Fruit fly (Drosophila melanogaster) whole organism, embryonic: ENCODE results near the gene Mst89B.

Experiments
- Bgb ChIP-seq: fragments of 200-800 bp; sonication (Bioruptor generic); IDR thresholded peaks from 2 replicates; pipeline ENCODE4 v1.3.6; 2022; ENCODE audit warnings: missing biosample characterization, missing genetic modification characterization; ENCODE audit not compliant: partially characterized antibody
- CG11093 ChIP-seq: fragments of 200-800 bp; sonication (Bioruptor generic); IDR thresholded peaks from 3 replicates; pipeline ENCODE4 v1.3.6; 2022; ENCODE audit warnings: missing biosample characterization, missing genetic modification characterization
- CG12659 ChIP-seq: fragments of 200-800 bp; sonication (Bioruptor generic); optimal IDR thresholded peaks from 3 replicates; lab custom pipeline; 2017; ENCODE audit warnings: mild to moderate bottlenecking, missing biosample characterization, missing genetic modification reagents, missing genetic modification characterization
- CG12942 ChIP-seq: fragments of 200-800 bp; sonication (Bioruptor generic); optimal IDR thresholded peaks from 3 replicates; lab custom pipeline; 2016; ENCODE audit warnings: missing biosample characterization, missing genetic modification characterization
- CG13287 ChIP-seq: fragments of 200-800 bp; sonication (Bioruptor generic); IDR thresholded peaks from 2 replicates; pipeline ENCODE4 v1.3.6; 2022; ENCODE audit warnings: missing biosample characterization, missing genetic modification characterization; ENCODE audit not compliant: partially characterized antibody
- CG15269 ChIP-seq: fragments of 200-800 bp; sonication (Bioruptor generic); optimal IDR thresholded peaks from 2 replicates; lab custom pipeline; 2018; ENCODE audit warnings: missing biosample characterization, mild to moderate bottlenecking, missing genetic modification characterization, moderate library complexity
- CG1647 ChIP-seq: fragments of 200-800 bp; sonication (Bioruptor generic); optimal IDR thresholded peaks from 3 replicates; lab custom pipeline; 2016; ENCODE audit warnings: missing biosample characterization, missing genetic modification characterization
- CG16779 ChIP-seq: fragments of 200-800 bp; sonication (Bioruptor generic); IDR thresholded peaks from 2 replicates; pipeline ENCODE4 v1.3.6; 2022; ENCODE audit warnings: missing biosample characterization, missing genetic modification characterization
- CG17186 ChIP-seq: fragments of 200-800 bp; sonication (Bioruptor generic); optimal IDR thresholded peaks from 3 replicates; lab custom pipeline; 2017; ENCODE audit warnings: missing biosample characterization, missing genetic modification reagents, missing genetic modification characterization
- CG17328 ChIP-seq: fragments of 200-800 bp; sonication (Bioruptor generic); IDR thresholded peaks from 2 replicates; pipeline ENCODE4 v1.3.6; 2022; ENCODE audit warnings: missing biosample characterization, missing genetic modification characterization
- CG17568 ChIP-seq: fragments of 200-800 bp; sonication (Bioruptor generic); optimal IDR thresholded peaks from 2 replicates; lab custom pipeline; 2018; ENCODE audit warnings: missing biosample characterization, mild to moderate bottlenecking, missing genetic modification characterization, moderate library complexity
- CG18011 ChIP-seq: fragments of 200-800 bp; sonication (Bioruptor generic); optimal IDR thresholded peaks from 2 replicates; lab custom pipeline; 2017; ENCODE audit warnings: missing biosample characterization, missing genetic modification characterization, mild to moderate bottlenecking, moderate library complexity, missing genotype
- CG31365 ChIP-seq: fragments of 200-800 bp; sonication (Bioruptor generic); optimal IDR thresholded peaks from 2 replicates; lab custom pipeline; 2018; ENCODE audit warnings: missing biosample characterization, mild to moderate bottlenecking, missing genetic modification characterization
- CG3163 ChIP-seq: fragments of 200-800 bp; sonication (Bioruptor generic); optimal IDR thresholded peaks from 3 replicates; lab custom pipeline; 2016; ENCODE audit warnings: missing biosample characterization, missing genetic modification characterization
- CG32532 ChIP-seq: fragments of 200-800 bp; sonication (Bioruptor generic); IDR thresholded peaks from 2 replicates; pipeline ENCODE4 v1.3.6; 2022; ENCODE audit warnings: missing biosample characterization, missing genetic modification characterization
- CG3281 ChIP-seq: fragments of 200-800 bp; sonication (Bioruptor generic); optimal IDR thresholded peaks from 3 replicates; lab custom pipeline; 2017; ENCODE audit warnings: missing biosample characterization, mild to moderate bottlenecking, missing genetic modification characterization
- CG3995 ChIP-seq: fragments of 200-800 bp; sonication (Bioruptor generic); optimal IDR thresholded peaks from 3 replicates; lab custom pipeline; 2016; ENCODE audit warnings: missing biosample characterization, missing genetic modification characterization
- CG4282 ChIP-seq: fragments of 200-800 bp; sonication (Bioruptor generic); optimal IDR thresholded peaks from 2 replicates; lab custom pipeline; 2016; ENCODE audit warnings: missing biosample characterization, missing genetic modification characterization
- CG4820 ChIP-seq: fragments of 200-800 bp; sonication (Bioruptor generic); optimal IDR thresholded peaks from 3 replicates; lab custom pipeline; 2016; ENCODE audit warnings: missing biosample characterization, missing genetic modification characterization
- CG6765 ChIP-seq: fragments of 200-800 bp; sonication (Bioruptor generic); optimal IDR thresholded peaks from 3 replicates; lab custom pipeline; 2017; ENCODE audit warnings: missing biosample characterization, mild to moderate bottlenecking, missing genetic modification characterization
- CG8388 ChIP-seq: fragments of 200-800 bp; sonication (Bioruptor generic); optimal IDR thresholded peaks from 2 replicates; lab custom pipeline; 2019; ENCODE audit warnings: missing biosample characterization, mild to moderate bottlenecking, missing genetic modification characterization, moderate library complexity
- Chrac-16 ChIP-seq: fragments of 200-800 bp; sonication (Bioruptor generic); optimal IDR thresholded peaks from 3 replicates; lab custom pipeline; 2016; ENCODE audit warnings: missing biosample characterization, missing genetic modification characterization
- D19B ChIP-seq: fragments of 200-800 bp; sonication (Bioruptor generic); optimal IDR thresholded peaks from 2 replicates; lab custom pipeline; 2017; ENCODE audit warnings: missing biosample characterization, mild to moderate bottlenecking, missing genetic modification characterization
- ERR ChIP-seq: fragments of 200-800 bp; sonication (Bioruptor generic); optimal IDR thresholded peaks from 2 replicates; lab custom pipeline; 2016; ENCODE audit warnings: missing biosample characterization, missing genetic modification characterization
- Ets65A ChIP-seq: fragments of 200-800 bp; sonication (Bioruptor generic); peaks from one replicate; lab custom pipeline; 2016; ENCODE audit warnings: missing biosample characterization, missing genetic modification characterization
- H15 ChIP-seq: fragments of 200-800 bp; sonication (Bioruptor generic); IDR thresholded peaks from 3 replicates; pipeline ENCODE4 v1.3.6; 2022; ENCODE audit warnings: missing biosample characterization, missing genetic modification characterization
- HHEX ChIP-seq: fragments of 200-800 bp; sonication (Bioruptor generic); optimal IDR thresholded peaks from 3 replicates; lab custom pipeline; 2017; ENCODE audit warnings: missing biosample characterization, mild to moderate bottlenecking, missing genetic modification characterization, missing genetic modification reagents
- Hand ChIP-seq: fragments of 200-800 bp; sonication (Bioruptor generic); optimal IDR thresholded peaks from 2 replicates; lab custom pipeline; 2017; ENCODE audit warnings: mild to moderate bottlenecking, missing biosample characterization, missing genetic modification reagents, missing genetic modification characterization
- Hr39 ChIP-seq: fragments of >200 bp; optimal IDR thresholded peaks from 2 replicates; lab custom pipeline; 2017
- MBD-R2 ChIP-seq: fragments of 200-800 bp; sonication (Bioruptor generic); IDR thresholded peaks from 2 replicates; pipeline ENCODE4 v1.3.6; 2022; ENCODE audit warnings: missing biosample characterization, missing genetic modification characterization
- Med ChIP-seq: fragments of 200-800 bp; sonication (Bioruptor generic); peaks from one replicate; lab custom pipeline; 2016; ENCODE audit warnings: missing biosample characterization, missing genetic modification characterization, mild to moderate bottlenecking, inconsistent platforms, moderate library complexity
- NC2α ChIP-seq: fragments of 200-800 bp; sonication (Bioruptor generic); optimal IDR thresholded peaks from 2 replicates; lab custom pipeline; 2016; ENCODE audit warnings: missing biosample characterization, missing genetic modification characterization
- Nf-YA ChIP-seq: fragments of 200-800 bp; sonication (Bioruptor generic); IDR thresholded peaks from 2 replicates; pipeline ENCODE4 v1.3.6; 2022; ENCODE audit warnings: missing biosample characterization, missing genetic modification characterization
- PHDP ChIP-seq: fragments of 200-800 bp; sonication (Bioruptor generic); optimal IDR thresholded peaks from 3 replicates; lab custom pipeline; 2018; ENCODE audit warnings: missing biosample characterization, mild to moderate bottlenecking, missing genetic modification characterization, moderate library complexity
- TFAM ChIP-seq: fragments of 200-800 bp; sonication (Bioruptor generic); optimal IDR thresholded peaks from 2 replicates; lab custom pipeline; 2017; ENCODE audit warnings: missing biosample characterization, missing genetic modification characterization, inconsistent platforms
- Vsx1 ChIP-seq: fragments of 200-800 bp; sonication (Bioruptor generic); optimal IDR thresholded peaks from 2 replicates; lab custom pipeline; 2017; ENCODE audit warnings: missing biosample characterization, mild to moderate bottlenecking, missing genetic modification characterization, missing genetic modification reagents
- YL-1 ChIP-seq: fragments of 200-800 bp; sonication (Bioruptor generic); optimal IDR thresholded peaks from 3 replicates; lab custom pipeline; 2017; ENCODE audit warnings: missing biosample characterization, mild to moderate bottlenecking, missing genetic modification characterization
- aop ChIP-seq: fragments of 200-800 bp; sonication (Bioruptor generic); IDR thresholded peaks from 2 replicates; pipeline ENCODE4 v1.3.6; 2022; ENCODE audit warnings: missing biosample characterization, missing genetic modification characterization
- az2 ChIP-seq: fragments of 200-800 bp; sonication (Bioruptor generic); optimal IDR thresholded peaks from 3 replicates; lab custom pipeline; 2016; ENCODE audit warnings: missing biosample characterization, missing genetic modification characterization
- bowl ChIP-seq: fragments of 200-800 bp; sonication (Bioruptor generic); IDR thresholded peaks from 2 replicates; pipeline ENCODE4 v1.3.6; 2022; ENCODE audit warnings: missing biosample characterization, missing genetic modification characterization
- chinmo ChIP-seq: fragments of 200-800 bp; sonication (Bioruptor generic); IDR thresholded peaks from 4 replicates; pipeline ENCODE4 v1.3.6; 2022; ENCODE audit warnings: missing biosample characterization, missing genetic modification characterization; ENCODE audit not compliant: partially characterized antibody
- eve ChIP-seq, 2 experiments: fragments of >200 bp; optimal IDR thresholded peaks; 2 replicates each; lab custom pipeline; 2017; ENCODE audit warnings: missing biosample characterization in 2 of 2, missing genetic modification characterization in 2 of 2
- ken ChIP-seq: fragments of 200-800 bp; sonication (Bioruptor generic); IDR thresholded peaks from 3 replicates; pipeline ENCODE4 v1.3.6; 2022; ENCODE audit warnings: missing biosample characterization, missing genetic modification characterization
- klu ChIP-seq: fragments of 200-800 bp; sonication (Bioruptor generic); IDR thresholded peaks from 2 replicates; pipeline ENCODE4 v1.3.6; 2022; ENCODE audit warnings: missing biosample characterization, missing genetic modification characterization
- nerfin-2 ChIP-seq: fragments of 200-800 bp; sonication (Bioruptor generic); IDR thresholded peaks from 2 replicates; pipeline ENCODE4 v1.3.6; 2022; ENCODE audit warnings: missing biosample characterization, missing genetic modification characterization; ENCODE audit not compliant: partially characterized antibody
- ssp ChIP-seq: fragments of 200-800 bp; sonication (Bioruptor generic); IDR thresholded peaks from 2 replicates; pipeline ENCODE4 v1.3.6; 2022; ENCODE audit warnings: missing biosample characterization, missing genetic modification characterization
- stwl ChIP-seq: fragments of 200-800 bp; sonication (Bioruptor generic); optimal IDR thresholded peaks from 3 replicates; lab custom pipeline; 2018; ENCODE audit warnings: missing biosample characterization, mild to moderate bottlenecking, missing genetic modification characterization, moderate library complexity
- usp ChIP-seq: fragments of >200 bp; optimal IDR thresholded peaks from 2 replicates; lab custom pipeline; 2017; ENCODE audit warnings: missing biosample characterization, missing genetic modification characterization
- vnd ChIP-seq: fragments of 200-800 bp; sonication (Bioruptor generic); IDR thresholded peaks from 3 replicates; pipeline ENCODE4 v1.3.6; 2022; ENCODE audit warnings: missing biosample characterization, missing genetic modification characterization; ENCODE audit not compliant: partially characterized antibody

Mst89B gene

DNA sequence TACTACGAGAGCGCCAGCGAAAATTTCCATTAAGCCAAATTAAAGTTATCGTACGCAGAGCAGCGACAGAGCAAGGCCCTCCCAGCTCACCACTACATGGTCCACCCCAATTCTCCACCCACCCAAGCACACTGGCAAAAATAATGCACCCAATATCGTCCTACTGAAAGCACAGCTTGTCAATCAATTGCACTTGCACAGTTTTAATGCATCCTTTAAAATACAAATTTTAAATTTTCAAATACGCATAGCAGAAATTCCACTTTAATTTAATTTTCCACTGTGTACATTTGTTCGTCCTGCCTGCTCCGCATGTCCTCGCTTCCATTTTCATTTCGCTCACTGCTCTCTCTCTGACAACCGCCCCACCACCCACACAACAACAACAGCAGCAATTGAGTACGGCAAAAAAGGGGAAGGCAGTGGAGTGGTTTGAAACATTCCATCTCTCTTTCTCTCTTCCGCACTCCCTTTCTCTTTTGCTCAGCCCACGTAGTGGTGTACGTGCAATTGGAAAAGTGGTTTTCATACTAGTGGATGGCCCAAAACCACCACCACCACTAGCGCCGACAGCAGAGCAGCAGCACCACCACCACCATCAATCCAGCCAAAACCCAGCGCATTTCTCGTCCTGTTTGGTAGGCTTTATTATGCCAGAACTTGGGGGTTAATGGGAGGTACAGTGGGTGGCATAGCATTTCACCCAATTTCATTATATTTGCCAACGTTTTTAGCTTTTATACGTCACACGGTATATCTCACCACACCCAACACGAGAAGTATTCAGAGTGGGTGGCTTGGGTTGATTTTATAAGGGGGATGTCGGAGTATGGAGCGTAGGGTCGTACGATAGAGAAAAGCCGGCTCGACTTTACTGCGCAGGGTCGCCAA lies 19.0 kb upstream of the Mst89B start (continued):
- TF ChIP-seq CG8388 (GFP tag; lab: Kevin White, UChicago), result peak; percentile 41
- TF ChIP-seq bowl (GFP tag; lab: Robert Waterston, UW), result no peak
- no peak for TF ChIP-seq CG17328 (GFP tag; lab: Robert Waterston, UW)
- TF ChIP-seq CG32532 (GFP tag; lab: Robert Waterston, UW), result peak; percentile 64
- peak; percentile 43 for TF ChIP-seq az2 (GFP tag; lab: Kevin White, UChicago)
- no peak for TF ChIP-seq ssp (GFP tag; lab: Robert Waterston, UW)
- no peak for TF ChIP-seq stwl (tag; lab: Kevin White, UChicago)
- peak; percentile 62 for TF ChIP-seq D19B
- peak; percentile 71 for TF ChIP-seq CG15269 (tag; lab: Kevin White, UChicago)
- TF ChIP-seq CG13287, result no peak
- TF ChIP-seq YL-1 (GFP tag; lab: Kevin White, UChicago), result no peak
- TF ChIP-seq CG3281, result peak; percentile 94
- peak; percentile 86 for TF ChIP-seq CG1647
- TF ChIP-seq CG12659 (GFP tag; lab: Kevin White, UChicago), result peak; percentile 64
- peak; percentile 78 for TF ChIP-seq Nf-YA (GFP tag; lab: Robert Waterston, UW)
- peak; percentile 90 for TF ChIP-seq CG4820 (GFP tag; lab: Kevin White, UChicago)
- TF ChIP-seq klu (GFP tag; lab: Robert Waterston, UW), result peak; percentile 76
- TF ChIP-seq CG17568 (GFP tag; lab: Kevin White, UChicago), result no peak
- TF ChIP-seq Bgb (GFP tag; lab: Robert Waterston, UW), result no peak
- no peak for TF ChIP-seq CG4282
- no peak for TF ChIP-seq NC2α (GFP tag; lab: Kevin White, UChicago)
- peak; percentile 34 for TF ChIP-seq Chrac-16
- peak; percentile 93 for TF ChIP-seq HHEX (GFP tag; lab: Kevin White, UChicago)
- peak; percentile 84 for TF ChIP-seq Med
- peak; percentile 87 for TF ChIP-seq CG6765
- no peak for TF ChIP-seq eve (GFP tag; optimal IDR thresholded peaks at IDR 0.05; lab: Kevin White, UChicago)
- peak; percentile 86 for TF ChIP-seq Hand (GFP tag; lab: Kevin White, UChicago)
- peak; percentile 77; the same call in 1 of the 2 replicates for TF ChIP-seq CG16779
- no peak for TF ChIP-seq ken
- peak; percentile 52 for TF ChIP-seq PHDP (tag; lab: Kevin White, UChicago)
- peak; percentile 32 for TF ChIP-seq CG12942 (GFP tag; lab: Kevin White, UChicago)
- peak; percentile 67; the same call in 2 of the 3 replicates for TF ChIP-seq H15 (GFP tag; lab: Robert Waterston, UW)
- no peak for TF ChIP-seq ERR (GFP tag; lab: Kevin White, UChicago)
- TF ChIP-seq Vsx1 (GFP tag; lab: Kevin White, UChicago), result peak; percentile 1
- 0 out of 4 replicates have a peak, but pooled peaks have one; percentile 22 for TF ChIP-seq chinmo
- TF ChIP-seq usp, result no peak
- TF ChIP-seq MBD-R2 (GFP tag; lab: Robert Waterston, UW), result peak; percentile 48; the same call in 1 of the 2 replicates
- TF ChIP-seq CG18011, result peak; percentile 21
- TF ChIP-seq Ets65A (GFP tag; lab: Kevin White, UChicago), result peak; percentile 93
- TF ChIP-seq vnd (GFP tag; lab: Robert Waterston, UW), result no peak
- TF ChIP-seq Hr39 (lab: Kevin White, UChicago), result no peak
- no peak for TF ChIP-seq aop
- peak; percentile 52 for TF ChIP-seq CG3995 (GFP tag; lab: Kevin White, UChicago)
- TF ChIP-seq nerfin-2 (GFP tag; lab: Robert Waterston, UW), result no peak
- TF ChIP-seq CG11093 (GFP tag; lab: Robert Waterston, UW), result peak; percentile 70; the same call in 1 of the 3 replicates
- TF ChIP-seq CG17186, result peak; percentile 31
- TF ChIP-seq TFAM (GFP tag; lab: Kevin White, UChicago), result no peak
- TF ChIP-seq CG31365 (tag; lab: Kevin White, UChicago), result peak; percentile 78
- TF ChIP-seq CG3163 (GFP tag; lab: Kevin White, UChicago), result no peak
